Fruit fly (Drosophila melanogaster) whole organism, adult: ENCODE measurements around the gene Plc21C.

ENCODE experiments used
- CG14711 ChIP-seq: fragments of 200-800 bp; sonication (Bioruptor generic); optimal IDR thresholded peaks from 2 replicates; lab custom pipeline; 2018; ENCODE audit warnings: missing biosample characterization, mild to moderate bottlenecking, missing genetic modification characterization, moderate library complexity
- CG5204 ChIP-seq: fragments of 200-800 bp; sonication (Bioruptor generic); optimal IDR thresholded peaks from 2 replicates; lab custom pipeline; 2016; ENCODE audit warnings: missing biosample characterization, missing genetic modification characterization
- CG7045 ChIP-seq: fragments of 200-800 bp; sonication (Bioruptor generic); optimal IDR thresholded peaks from 2 replicates; lab custom pipeline; 2017; ENCODE audit warnings: missing biosample characterization, mild to moderate bottlenecking, missing genetic modification characterization
- Clk ChIP-seq: fragments of 200-800 bp; sonication (Bioruptor generic); optimal IDR thresholded peaks from 2 replicates; lab custom pipeline; 2017; ENCODE audit warnings: missing biosample characterization, missing genetic modification characterization
- Hr96 ChIP-seq: fragments of 200-800 bp; sonication (Bioruptor generic); optimal IDR thresholded peaks from 2 replicates; lab custom pipeline; 2016; ENCODE audit warnings: missing biosample characterization, missing genetic modification characterization
- ovo ChIP-seq: fragments of 200-800 bp; sonication (Bioruptor generic); optimal IDR thresholded peaks from 2 replicates; lab custom pipeline; 2016; ENCODE audit warnings: missing biosample characterization, missing genetic modification characterization
- pad ChIP-seq: fragments of 200-800 bp; sonication (Bioruptor generic); optimal IDR thresholded peaks from 3 replicates; lab custom pipeline; 2017; ENCODE audit warnings: missing biosample characterization, missing genetic modification characterization, mild to moderate bottlenecking, moderate library complexity, missing genetic modification reagents
- tj ChIP-seq: fragments of 200-800 bp; sonication (Bioruptor generic); optimal IDR thresholded peaks from 3 replicates; lab custom pipeline; 2017; ENCODE audit warnings: missing biosample characterization, mild to moderate bottlenecking, missing genetic modification characterization, moderate library complexity
- toe ChIP-seq: fragments of 200-800 bp; sonication (Bioruptor generic); optimal IDR thresholded peaks from 2 replicates; lab custom pipeline; 2016; ENCODE audit warnings: missing biosample characterization, missing genetic modification characterization

DNA sequence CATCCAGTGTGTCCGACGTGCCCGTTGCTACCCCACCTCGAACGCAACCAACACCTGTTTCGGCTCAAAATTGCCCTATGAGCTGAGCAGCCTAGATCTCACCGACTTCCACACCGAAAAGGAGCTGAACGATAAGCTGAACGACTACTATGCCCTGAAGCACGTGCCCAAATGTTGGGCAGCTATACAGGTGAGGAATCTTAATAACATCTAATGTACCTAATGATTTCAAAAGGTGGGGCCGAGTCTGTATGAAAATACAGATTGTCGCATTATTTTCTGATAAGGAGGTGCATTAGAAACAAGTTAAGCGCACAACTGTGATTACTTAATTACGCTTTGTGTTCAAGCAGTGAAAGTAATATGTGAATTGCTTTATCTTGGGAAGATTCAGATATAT lies 27.6 kb upstream of the Plc21C start, which contains the start of gene CG17078:
- TF ChIP-seq Clk (GFP tag; lab: Kevin White, UChicago) (no peak), tj (GFP tag; lab: Kevin White, UChicago) (no peak), pad (no peak), CG7045 (GFP tag; lab: Kevin White, UChicago) (no peak), CG5204 (GFP tag; lab: Kevin White, UChicago) (no peak), CG14711 (tag; lab: Kevin White, UChicago) (no peak), Hr96 (GFP tag; lab: Kevin White, UChicago) (no peak), toe (GFP tag; lab: Kevin White, UChicago) (no peak), ovo (GFP tag; lab: Kevin White, UChicago) (no peak)
